Fruit fly (Drosophila melanogaster) whole organism, wandering third instar larva: Measurements from ENCODE around the gene CG13005.
A peak's percentile ranks its signal among the peaks of the same experiment; 100 is the strongest.

Experiments
- Abd-B ChIP-seq: fragments of >200 bp; optimal IDR thresholded peaks from 2 replicates; lab custom pipeline; 2017; ENCODE audit warnings: missing biosample characterization, missing genetic modification characterization
- Dfd ChIP-seq: fragments of >200 bp; optimal IDR thresholded peaks from 2 replicates; lab custom pipeline; 2017; ENCODE audit warnings: missing biosample characterization, missing genetic modification characterization
- HLH106 ChIP-seq: fragments of 200-800 bp; optimal IDR thresholded peaks from 3 replicates; lab custom pipeline; 2019; ENCODE audit warnings: missing biosample characterization, mild to moderate bottlenecking, missing genetic modification characterization, moderate library complexity
- Hr78 ChIP-seq: fragments of >200 bp; optimal IDR thresholded peaks from 2 replicates; lab custom pipeline; 2017; ENCODE audit warnings: missing biosample characterization, missing genetic modification characterization
- Myc ChIP-seq: fragments of >200 bp; optimal IDR thresholded peaks from 2 replicates; lab custom pipeline; 2017
- N ChIP-seq: fragments of >200 bp; optimal IDR thresholded peaks from 2 replicates; lab custom pipeline; 2018; ENCODE audit warnings: missing biosample characterization, missing external identifiers, missing genetic modification characterization
- Sp1 ChIP-seq: fragments of 200-800 bp; sonication (Bioruptor generic); optimal IDR thresholded peaks from 3 replicates; lab custom pipeline; 2019; ENCODE audit warnings: missing biosample characterization, mild to moderate bottlenecking, missing genetic modification characterization, moderate library complexity
- br ChIP-seq: fragments of 200-800 bp; sonication (Bioruptor generic); optimal IDR thresholded peaks from 2 replicates; lab custom pipeline; 2016; ENCODE audit warnings: missing biosample characterization, missing genetic modification characterization
- dl ChIP-seq, 2 experiments: fragments of 175-275, 200-275 bp in 1 of 2; fragments of 200-275 bp in 1 of 2; sonication (Bioruptor generic); optimal IDR thresholded peaks; lab custom pipeline; 2018; ENCODE audit warnings: mild to moderate bottlenecking in 2 of 2, missing biosample characterization in 2 of 2, missing genetic modification characterization in 2 of 2, moderate library complexity in 2 of 2; ENCODE audit not compliant: partially characterized antibody in 2 of 2, insufficient read depth in 1 of 2
- ey ChIP-seq: fragments of 200-800 bp; sonication (Bioruptor generic); optimal IDR thresholded peaks from 2 replicates; lab custom pipeline; 2016; ENCODE audit warnings: missing biosample characterization, missing genetic modification characterization
- lola ChIP-seq: fragments of >200 bp; optimal IDR thresholded peaks from 2 replicates; lab custom pipeline; 2017; ENCODE audit warnings: missing biosample characterization, missing genetic modification characterization
- psq ChIP-seq: fragments of 200-800 bp; sonication (Bioruptor generic); optimal IDR thresholded peaks from 3 replicates; lab custom pipeline; 2017; ENCODE audit warnings: missing biosample characterization, mild to moderate bottlenecking, missing genetic modification characterization, moderate library complexity
- usp ChIP-seq: fragments of >200 bp; optimal IDR thresholded peaks from 2 replicates; lab custom pipeline; 2017; ENCODE audit warnings: missing biosample characterization, missing genetic modification characterization
- woc ChIP-seq: sonication (Bioruptor generic); optimal IDR thresholded peaks from 2 replicates; lab custom pipeline; 2016; ENCODE audit warnings: missing biosample characterization, mild to moderate bottlenecking, missing genetic modification characterization

- TF ChIP-seq Abd-B (GFP tag; lab: Kevin White, UChicago) (no peak), HLH106 (tag; lab: Kevin White, UChicago) (peak; percentile 47), Hr78 (GFP tag; lab: Kevin White, UChicago) (no peak), Dfd (GFP tag; lab: Kevin White, UChicago) (no peak), lola (no peak), dl (GFP tag; optimal IDR thresholded peaks at IDR 0.05; lab: Kevin White, UChicago; ENCODE audit: insufficient read depth in 1 of 2, partially characterized antibody in 2 of 2) (no peak), br (GFP tag; lab: Kevin White, UChicago) (peak; percentile 36), psq (GFP tag; lab: Kevin White, UChicago) (peak; percentile 25), Sp1 (peak; percentile 26), N (GFP tag; lab: Kevin White, UChicago) (no peak), ey (GFP tag; lab: Kevin White, UChicago) (peak; percentile 24), woc (GFP tag; lab: Kevin White, UChicago) (no peak), usp (GFP tag; lab: Kevin White, UChicago) (no peak), Myc (no peak)
These were observed 18.6 kb downstream of the CG13005 start for dm6 chrX:16822080-16822479.
